Worm (Caenorhabditis elegans): ENCODE measurements around the gene ttr-19.

ttr-19 gene

DNA sequence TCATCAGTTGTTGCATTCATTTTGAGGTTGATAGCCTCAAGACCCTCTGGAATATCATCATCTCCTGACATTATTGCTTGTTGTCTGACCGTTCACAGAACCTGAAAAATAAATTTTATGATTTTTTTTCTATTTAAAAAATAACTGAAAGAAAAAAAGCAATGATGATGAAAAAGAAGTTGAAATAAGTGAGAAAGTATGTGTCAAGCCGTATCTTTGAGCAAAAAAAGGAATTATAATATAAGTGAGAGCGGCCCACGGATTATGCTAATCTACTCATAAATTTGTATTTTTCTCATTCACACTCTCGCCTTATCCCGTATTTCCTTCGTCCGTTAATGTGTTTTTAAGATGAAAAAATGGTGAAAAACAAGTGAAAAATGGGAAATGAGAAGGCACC is 43.0 kb upstream of the ttr-19 start, which contains the start of gene ric-4:
Gene ric-4, minus strand, starts transcription at position 101 of the 400 bp plus-strand sequence.
- TF ChIP-seq ztf-11 (tag; optimal IDR thresholded peaks at IDR 0.05) (no peak), unc-62 (GFP tag; optimal IDR thresholded peaks at IDR 0.05) (no peak), egl-27 (tag; optimal IDR thresholded peaks at IDR 0.05) (no peak), nhr-25 (tag; optimal IDR thresholded peaks at IDR 0.05) (no peak), F13H6.1 (tag; optimal IDR thresholded peaks at IDR 0.05) (no peak), nhr-11 (tag; optimal IDR thresholded peaks at IDR 0.05) (no peak), lin-39 (tag; optimal IDR thresholded peaks at IDR 0.05) (no peak), crh-2 (tag; optimal IDR thresholded peaks at IDR 0.05) (no peak), nhr-77 (tag; optimal IDR thresholded peaks at IDR 0.05) (no peak), ZK546.5 (tag; optimal IDR thresholded peaks at IDR 0.05) (no peak), alr-1 (tag; optimal IDR thresholded peaks at IDR 0.05) (no peak), nhr-237 (tag; optimal IDR thresholded peaks at IDR 0.05) (no peak), ama-1 (optimal IDR thresholded peaks at IDR 0.05) (no peak), ceh-82 (tag; optimal IDR thresholded peaks at IDR 0.05) (no peak), sma-3 (GFP tag; optimal IDR thresholded peaks at IDR 0.05) (no peak)

DNA sequence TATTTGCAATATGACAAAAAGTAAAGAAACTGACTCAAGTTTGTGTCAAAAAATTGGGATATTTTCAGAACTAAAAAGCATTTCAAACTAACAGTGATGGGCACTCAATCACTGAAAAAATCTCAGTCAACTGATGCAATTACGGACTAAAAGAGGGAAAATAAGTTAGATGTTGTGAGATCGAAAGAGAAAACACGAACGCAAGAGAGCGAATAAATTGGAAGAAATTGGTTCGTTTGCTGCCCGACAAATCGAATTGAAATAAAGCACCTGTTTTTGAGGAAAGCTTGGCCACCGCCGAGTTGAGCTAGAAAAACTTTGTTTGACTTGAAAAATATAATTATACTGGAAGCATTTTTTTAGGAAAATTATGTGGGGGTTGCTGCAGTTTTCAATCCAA is 38.8 kb upstream of the ttr-19 start:
- TF ChIP-seq blmp-1 (tag; optimal IDR thresholded peaks at IDR 0.05; ENCODE audit: insufficient read depth) (no peak), nhr-21 (tag; optimal IDR thresholded peaks at IDR 0.05) (no peak), nhr-11 (tag; optimal IDR thresholded peaks at IDR 0.05) (no peak), C34F6.9 (tag; optimal IDR thresholded peaks at IDR 0.05) (no peak), dmd-4 (tag; optimal IDR thresholded peaks at IDR 0.05) (no peak), lsy-2 (tag; optimal IDR thresholded peaks at IDR 0.05) (no peak), elt-1 (tag; optimal IDR thresholded peaks at IDR 0.05) (no peak), ceh-82 (tag; optimal IDR thresholded peaks at IDR 0.05) (no peak), nhr-129 (tag; optimal IDR thresholded peaks at IDR 0.05) (no peak), nhr-237 (tag; optimal IDR thresholded peaks at IDR 0.05) (no peak)

- no peak for TF ChIP-seq nhr-77 (tag; optimal IDR thresholded peaks at IDR 0.05)
- TF ChIP-seq elt-3 (tag; optimal IDR thresholded peaks at IDR 0.05), result no peak
- no peak for TF ChIP-seq ceh-16 (tag; optimal IDR thresholded peaks at IDR 0.05)
- no peak for TF ChIP-seq lsy-2 (tag; optimal IDR thresholded peaks at IDR 0.05)
- no peak for TF ChIP-seq sma-3 (GFP tag; optimal IDR thresholded peaks at IDR 0.05)
- no peak for TF ChIP-seq peb-1 (tag; optimal IDR thresholded peaks at IDR 0.05)
Measured at ce11 chrV:10265019-10265418, 37.8 kb upstream of the ttr-19 start.

DNA sequence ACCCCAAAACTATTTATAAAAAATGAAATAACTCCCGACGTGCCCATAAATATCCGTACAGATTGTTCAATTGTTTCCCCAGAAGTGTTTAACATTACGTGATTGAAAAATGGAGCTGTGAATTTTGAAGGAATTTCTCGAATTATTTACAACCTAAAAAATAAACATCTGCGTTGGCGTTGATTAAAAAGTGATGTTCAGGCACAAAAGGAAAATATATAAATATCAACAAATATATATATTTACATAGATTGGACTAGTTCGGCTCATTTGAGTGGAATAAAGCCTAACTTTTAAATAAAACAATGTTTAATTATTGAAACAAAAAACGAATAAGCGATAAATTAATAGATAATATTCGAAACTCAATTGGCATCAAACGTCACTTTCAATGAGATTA is 33.2 kb upstream of the ttr-19 start, which contains the start of gene sri-18:
Gene sri-18, minus strand, starts transcription at position 101 of the 400 bp plus-strand sequence.
- no peak for TF ChIP-seq alr-1 (tag; optimal IDR thresholded peaks at IDR 0.05)
- TF ChIP-seq aly-2 (tag; optimal IDR thresholded peaks at IDR 0.05), result no peak
- no peak for TF ChIP-seq crh-2 (tag; optimal IDR thresholded peaks at IDR 0.05)
- TF ChIP-seq ztf-11 (tag; optimal IDR thresholded peaks at IDR 0.05), result no peak
- TF ChIP-seq lsy-2 (tag; optimal IDR thresholded peaks at IDR 0.05), result no peak
- no peak for TF ChIP-seq unc-39 (tag; optimal IDR thresholded peaks at IDR 0.05)
- no peak for TF ChIP-seq ztf-4 (tag; optimal IDR thresholded peaks at IDR 0.05)
- TF ChIP-seq ama-1 (optimal IDR thresholded peaks at IDR 0.05), result no peak
- no peak for TF ChIP-seq R02D3.7 (tag; optimal IDR thresholded peaks at IDR 0.05)
- TF ChIP-seq nhr-21 (tag; optimal IDR thresholded peaks at IDR 0.05), result no peak
- no peak for TF ChIP-seq sma-9 (GFP tag; optimal IDR thresholded peaks at IDR 0.05)
- TF ChIP-seq sma-9 (tag; optimal IDR thresholded peaks at IDR 0.05), result no peak
- no peak for TF ChIP-seq ztf-1 (GFP tag; conservative IDR thresholded peaks at IDR 0.05)
- TF ChIP-seq fos-1 (tag; optimal IDR thresholded peaks at IDR 0.05), result no peak

ce11 chrV:10256050-10256449 is 28.8 kb upstream of the ttr-19 start, which contains the start of gene nhr-232:
nhr-232 (plus strand) TSS chrV:10256170.
- peak; percentile 55 for TF ChIP-seq sma-9 (GFP tag; optimal IDR thresholded peaks at IDR 0.05)
- TF ChIP-seq sma-9 (tag; optimal IDR thresholded peaks at IDR 0.05), result no peak
- peak; percentile 5 for TF ChIP-seq F13H6.1 (tag; optimal IDR thresholded peaks at IDR 0.05)
- peak; percentile 80 for TF ChIP-seq fos-1 (tag; optimal IDR thresholded peaks at IDR 0.05)
- TF ChIP-seq ztf-11 (tag; optimal IDR thresholded peaks at IDR 0.05), result no peak

ce11 chrV:10255005-10255472 is 27.8 kb upstream of the ttr-19 start, which contains the start of gene rop-1:
rop-1 (minus strand) TSS chrV:10255055.
- TF ChIP-seq lin-11 (tag; optimal IDR thresholded peaks at IDR 0.05), result no peak
- TF ChIP-seq blmp-1 (tag; optimal IDR thresholded peaks at IDR 0.05; ENCODE audit: insufficient read depth), result peak; percentile 53
- TF ChIP-seq nhr-11 (tag; optimal IDR thresholded peaks at IDR 0.05), result no peak
- no peak for TF ChIP-seq ztf-4 (tag; optimal IDR thresholded peaks at IDR 0.05)
- TF ChIP-seq lin-39 (tag; optimal IDR thresholded peaks at IDR 0.05), result no peak
- no peak for TF ChIP-seq nhr-25 (tag; optimal IDR thresholded peaks at IDR 0.05)
- no peak for TF ChIP-seq skn-1 (tag; optimal IDR thresholded peaks at IDR 0.05)
- no peak for TF ChIP-seq alr-1 (tag; optimal IDR thresholded peaks at IDR 0.05)
- TF ChIP-seq elt-3 (tag; optimal IDR thresholded peaks at IDR 0.05), result no peak
- no peak for TF ChIP-seq egl-27 (tag; optimal IDR thresholded peaks at IDR 0.05)
- TF ChIP-seq crh-2 (tag; optimal IDR thresholded peaks at IDR 0.05), result no peak
- peak; percentile 19 for TF ChIP-seq ama-1 (optimal IDR thresholded peaks at IDR 0.05)
- TF ChIP-seq sem-4 (tag; optimal IDR thresholded peaks at IDR 0.05), result no peak
- TF ChIP-seq nhr-10 (tag; optimal IDR thresholded peaks at IDR 0.05), result no peak
- peak; percentile 75 for TF ChIP-seq unc-55 (GFP tag; optimal IDR thresholded peaks at IDR 0.05)
- no peak for TF ChIP-seq nhr-21 (tag; optimal IDR thresholded peaks at IDR 0.05)
- TF ChIP-seq C34F6.9 (tag; optimal IDR thresholded peaks at IDR 0.05), result peak; percentile 60
- no peak for TF ChIP-seq nhr-12 (tag; optimal IDR thresholded peaks at IDR 0.05)
- TF ChIP-seq peb-1 (tag; optimal IDR thresholded peaks at IDR 0.05), result no peak
- no peak for TF ChIP-seq elt-1 (tag; optimal IDR thresholded peaks at IDR 0.05)
- no peak for TF ChIP-seq ztf-1 (GFP tag; conservative IDR thresholded peaks at IDR 0.05)
- peak; percentile 88 for TF ChIP-seq nhr-129 (tag; optimal IDR thresholded peaks at IDR 0.05)
- no peak for TF ChIP-seq mab-5 (tag; optimal IDR thresholded peaks at IDR 0.05)
- TF ChIP-seq mdl-1 (tag; optimal IDR thresholded peaks at IDR 0.05), result no peak
- TF ChIP-seq lsy-2 (tag; optimal IDR thresholded peaks at IDR 0.05), result peak in 1 of 2 experiments; percentile 15
